Worm (Caenorhabditis elegans): ENCODE data around the gene hmit-1.3.

The hmit-1.3 gene

ce11 chrIII:3511808-3512207 is 7.6 kb downstream of the hmit-1.3 start:
- TF ChIP-seq mes-4 (tag; optimal IDR thresholded peaks at IDR 0.05): no peak

ce11 chrIII:3509908-3510307 is 9.5 kb downstream of the hmit-1.3 start, which contains the start of the genes M01F1.4 and mrpl-35:
Gene M01F1.4, minus strand, starts transcription at chrIII:3510033.
Gene mrpl-35, plus strand, starts transcription at chrIII:3510237.
- TF ChIP-seq mxl-1 (tag; optimal IDR thresholded peaks at IDR 0.05): no peak
- TF ChIP-seq rpc-1 (optimal IDR thresholded peaks at IDR 0.05): no peak
- TF ChIP-seq rpc-1 (tag; optimal IDR thresholded peaks at IDR 0.05): no peak
- TF ChIP-seq D2030.7 (GFP tag; IDR thresholded peaks at IDR 0.05): peak; percentile 31; the same call in 1 of the 2 replicates
- TF ChIP-seq hmg-1.2 (GFP tag; IDR thresholded peaks at IDR 0.05): peak; percentile 97
- no peak for TF ChIP-seq snpc-4 (GFP tag; optimal IDR thresholded peaks at IDR 0.05)
- TF ChIP-seq snpc-4 (tag; optimal IDR thresholded peaks at IDR 0.05): peak in 3 of 4 experiments; percentile 6 to 36 (median 27)
- peak; percentile 16 for TF ChIP-seq lin-54 (GFP tag; optimal IDR thresholded peaks at IDR 0.05)
- peak; percentile 44 for TF ChIP-seq dox-1 (GFP tag; IDR thresholded peaks at IDR 0.05)
- TF ChIP-seq madf-8 (GFP tag; conservative IDR thresholded peaks at IDR 0.05): no peak
- peak in 1 of 3 experiments; percentile 9 for TF ChIP-seq lin-35 (GFP tag; optimal IDR thresholded peaks at IDR 0.05)
- TF ChIP-seq lsl-1 (GFP tag; optimal IDR thresholded peaks at IDR 0.05): peak; percentile 78
- TF ChIP-seq nhr-120 (GFP tag; IDR thresholded peaks at IDR 0.05): 0 out of 2 replicates have a peak, but pooled peaks have one; percentile 22
- TF ChIP-seq nhr-80 (tag; optimal IDR thresholded peaks at IDR 0.05): peak; percentile 13
- peak; percentile 1 for TF ChIP-seq lin-40 (tag; optimal IDR thresholded peaks at IDR 0.05)
- no peak for TF ChIP-seq F39B2.1 (GFP tag; IDR thresholded peaks at IDR 0.05)
- no peak for TF ChIP-seq Y53G8AR.9 (GFP tag; conservative IDR thresholded peaks at IDR 0.05)
- TF ChIP-seq mes-4 (tag; optimal IDR thresholded peaks at IDR 0.05): no peak
- peak; percentile 44; the same call in 1 of the 2 replicates for TF ChIP-seq F33H1.4 (GFP tag; IDR thresholded peaks at IDR 0.05)
- TF ChIP-seq hmg-20 (GFP tag; IDR thresholded peaks at IDR 0.05): no peak

ce11 chrIII:3505051-3505548 is 14.3 kb downstream of the hmit-1.3 start, which contains the start of gene lias-1:
Gene lias-1, minus strand, starts transcription at chrIII:3505101.
- TF ChIP-seq tbp1 (GFP tag; optimal IDR thresholded peaks at IDR 0.05) (peak; percentile 56), mes-4 (tag; optimal IDR thresholded peaks at IDR 0.05) (no peak), mxl-1 (tag; optimal IDR thresholded peaks at IDR 0.05) (no peak), ztf-25 (GFP tag; IDR thresholded peaks at IDR 0.05) (no peak), D2030.7 (GFP tag; IDR thresholded peaks at IDR 0.05) (peak; percentile 55; the same call in 1 of the 2 replicates), unc-130 (GFP tag; optimal IDR thresholded peaks at IDR 0.05) (no peak), attf-5 (GFP tag; optimal IDR thresholded peaks at IDR 0.05) (peak; percentile 82), snpc-1.1 (tag; optimal IDR thresholded peaks at IDR 0.05; ENCODE audit: insufficient read depth) (peak; percentile 14), ceh-27 (GFP tag; optimal IDR thresholded peaks at IDR 0.05) (peak; percentile 56), bed-1 (GFP tag; IDR thresholded peaks at IDR 0.05) (no peak), fkh-3 (tag; optimal IDR thresholded peaks at IDR 0.05) (no peak), hsf-1 (GFP tag; IDR thresholded peaks at IDR 0.05) (no peak), lsl-1 (GFP tag; optimal IDR thresholded peaks at IDR 0.05) (peak; percentile 88), nhr-120 (GFP tag; IDR thresholded peaks at IDR 0.05) (no peak), K12H6.12 (tag; optimal IDR thresholded peaks at IDR 0.05) (peak; percentile 21), madf-10 (tag; optimal IDR thresholded peaks at IDR 0.05) (peak; percentile 38), K11D2.4 (GFP tag; IDR thresholded peaks at IDR 0.05) (no peak), ceh-91 (GFP tag; IDR thresholded peaks at IDR 0.05) (peak; percentile 52), lin-40 (tag; optimal IDR thresholded peaks at IDR 0.05) (peak; percentile 70), ekl-4 (GFP tag; IDR thresholded peaks at IDR 0.05) (0 out of 2 replicates have a peak, but pooled peaks have one; percentile 34), Y56A3A.18 (GFP tag; IDR thresholded peaks at IDR 0.05) (no peak), lir-1 (GFP tag; conservative IDR thresholded peaks at IDR 0.05) (no peak), zim-3 (tag; optimal IDR thresholded peaks at IDR 0.05) (no peak), zfh-2 (GFP tag; conservative IDR thresholded peaks at IDR 0.05) (no peak), hrde-1 (tag; optimal IDR thresholded peaks at IDR 0.05; ENCODE audit: borderline replicate concordance) (no peak), egrh-3 (GFP tag; IDR thresholded peaks at IDR 0.05) (no peak), F22D6.2 (tag; optimal IDR thresholded peaks at IDR 0.05) (peak; percentile 7), T07F8.4 (tag; optimal IDR thresholded peaks at IDR 0.05) (no peak), dpff-1 (tag; optimal IDR thresholded peaks at IDR 0.05) (no peak), nfyb-1 (GFP tag; IDR thresholded peaks at IDR 0.05) (0 out of 2 replicates have a peak, but pooled peaks have one; percentile 27), rcor-1 (GFP tag; IDR thresholded peaks at IDR 0.05) (peak; percentile 59)
